Worm (Caenorhabditis elegans): ENCODE results near the gene cyp-33E2.

The cyp-33E2 gene

ce11 chrIV:8611886-8612542 is at the start of gene cyp-33E2, which contains the start of gene F42A9.17:
Gene cyp-33E2 (plus strand): TSS chrIV:8612334.
Gene F42A9.17 (minus strand): TSS chrIV:8611936.
- TF ChIP-seq crh-2 (tag; optimal IDR thresholded peaks at IDR 0.05): peak; percentile 35
- no peak for TF ChIP-seq unc-62 (GFP tag; optimal IDR thresholded peaks at IDR 0.05)
- TF ChIP-seq sma-3 (GFP tag; optimal IDR thresholded peaks at IDR 0.05): no peak
- peak; percentile 12 for TF ChIP-seq sma-9 (GFP tag; optimal IDR thresholded peaks at IDR 0.05)
- no peak for TF ChIP-seq sma-9 (tag; optimal IDR thresholded peaks at IDR 0.05)
- TF ChIP-seq gmeb-1 (tag; optimal IDR thresholded peaks at IDR 0.05): peak; percentile 21
- TF ChIP-seq ztf-11 (tag; optimal IDR thresholded peaks at IDR 0.05): no peak
- TF ChIP-seq fos-1 (tag; optimal IDR thresholded peaks at IDR 0.05): peak; percentile 93
- TF ChIP-seq zag-1 (tag; optimal IDR thresholded peaks at IDR 0.05): no peak
- TF ChIP-seq Y55F3AM.14 (GFP tag; optimal IDR thresholded peaks at IDR 0.05): no peak
- no peak for TF ChIP-seq elt-1 (tag; optimal IDR thresholded peaks at IDR 0.05)
- TF ChIP-seq ama-1 (optimal IDR thresholded peaks at IDR 0.05): no peak

DNA sequence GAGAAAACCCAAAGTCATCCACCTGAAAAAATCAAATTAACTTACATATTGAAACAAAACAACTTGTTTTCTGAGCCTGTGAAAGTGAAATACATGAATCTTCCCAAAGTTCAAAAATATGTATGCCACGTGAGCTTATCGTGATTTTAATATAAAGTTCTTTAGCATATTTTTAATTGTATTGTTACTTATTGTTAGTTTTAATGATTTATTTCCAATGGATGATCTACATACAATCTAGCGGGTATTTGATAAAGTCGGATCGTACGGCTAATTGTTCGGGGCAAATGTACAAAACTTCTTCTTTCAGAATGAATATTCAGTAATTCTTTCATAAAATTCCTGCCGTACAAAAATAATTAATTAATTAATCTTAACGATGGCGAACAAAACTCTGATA is 41.9 kb upstream of the cyp-33E2 start, which contains the start of gene Y59H11AM.4:
Gene Y59H11AM.4, minus strand, starts transcription at position 101 of the 400 bp plus-strand sequence.
- TF ChIP-seq fos-1 (tag; optimal IDR thresholded peaks at IDR 0.05): no peak
- no peak for TF ChIP-seq snpc-4 (tag; optimal IDR thresholded peaks at IDR 0.05)
- TF ChIP-seq ztf-11 (tag; optimal IDR thresholded peaks at IDR 0.05): no peak
- no peak for TF ChIP-seq lsy-2 (tag; optimal IDR thresholded peaks at IDR 0.05)
- no peak for TF ChIP-seq elt-1 (tag; optimal IDR thresholded peaks at IDR 0.05)
- no peak for TF ChIP-seq R02D3.7 (tag; optimal IDR thresholded peaks at IDR 0.05)
- TF ChIP-seq sma-3 (GFP tag; optimal IDR thresholded peaks at IDR 0.05): no peak
- no peak for TF ChIP-seq ztf-4 (tag; optimal IDR thresholded peaks at IDR 0.05)
- TF ChIP-seq peb-1 (tag; optimal IDR thresholded peaks at IDR 0.05): no peak

- no peak for TF ChIP-seq Y55F3AM.14 (GFP tag; optimal IDR thresholded peaks at IDR 0.05)
- TF ChIP-seq sem-4 (tag; optimal IDR thresholded peaks at IDR 0.05): no peak
- no peak for TF ChIP-seq ZK546.5 (tag; optimal IDR thresholded peaks at IDR 0.05)
- no peak for TF ChIP-seq blmp-1 (tag; optimal IDR thresholded peaks at IDR 0.05; ENCODE audit: insufficient read depth)
- TF ChIP-seq gmeb-1 (tag; optimal IDR thresholded peaks at IDR 0.05): no peak
- TF ChIP-seq R02D3.7 (tag; optimal IDR thresholded peaks at IDR 0.05): no peak
- no peak for TF ChIP-seq C34F6.9 (tag; optimal IDR thresholded peaks at IDR 0.05)
- no peak for TF ChIP-seq mbf-1 (tag; optimal IDR thresholded peaks at IDR 0.05)
- no peak for TF ChIP-seq elt-3 (tag; optimal IDR thresholded peaks at IDR 0.05)
- no peak for TF ChIP-seq sma-9 (GFP tag; optimal IDR thresholded peaks at IDR 0.05)
- no peak for TF ChIP-seq sma-9 (tag; optimal IDR thresholded peaks at IDR 0.05)
- TF ChIP-seq ceh-82 (tag; optimal IDR thresholded peaks at IDR 0.05): no peak
These were observed 41.4 kb upstream of the cyp-33E2 start for ce11 chrIV:8570719-8571118.

DNA sequence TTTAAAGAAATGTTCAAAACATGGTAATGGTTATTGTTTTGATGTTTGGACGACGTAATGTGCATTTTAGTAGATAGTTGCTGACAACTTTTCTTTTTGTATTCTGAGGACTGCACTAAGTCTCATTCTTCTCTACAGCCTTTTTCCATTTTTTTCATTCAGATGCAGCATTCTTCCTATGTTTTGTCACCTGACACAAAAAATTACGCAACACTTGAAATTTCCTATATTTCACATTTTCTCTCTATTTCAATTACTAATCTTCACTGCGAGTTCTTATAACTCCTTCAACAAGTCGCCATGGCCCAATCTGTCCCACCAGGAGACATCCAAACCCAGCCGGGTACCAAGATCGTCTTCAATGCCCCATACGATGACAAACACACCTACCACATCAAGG is 41.0 kb upstream of the cyp-33E2 start, which contains the start of gene Y59H11AM.1:
Gene Y59H11AM.1, plus strand, starts transcription at position 301 of the 400 bp plus-strand sequence.
- TF ChIP-seq nhr-12 (tag; optimal IDR thresholded peaks at IDR 0.05) (no peak), ztf-4 (tag; optimal IDR thresholded peaks at IDR 0.05) (no peak), nhr-77 (tag; optimal IDR thresholded peaks at IDR 0.05) (no peak), crh-2 (tag; optimal IDR thresholded peaks at IDR 0.05) (no peak), egl-27 (tag; optimal IDR thresholded peaks at IDR 0.05) (no peak), C34F6.9 (tag; optimal IDR thresholded peaks at IDR 0.05) (no peak), nhr-237 (tag; optimal IDR thresholded peaks at IDR 0.05) (no peak), mab-5 (tag; optimal IDR thresholded peaks at IDR 0.05) (no peak), ceh-82 (tag; optimal IDR thresholded peaks at IDR 0.05) (no peak), ceh-16 (tag; optimal IDR thresholded peaks at IDR 0.05) (no peak), peb-1 (tag; optimal IDR thresholded peaks at IDR 0.05) (no peak), unc-39 (tag; optimal IDR thresholded peaks at IDR 0.05) (no peak), sma-3 (GFP tag; optimal IDR thresholded peaks at IDR 0.05) (no peak), nhr-25 (tag; optimal IDR thresholded peaks at IDR 0.05) (no peak)

DNA sequence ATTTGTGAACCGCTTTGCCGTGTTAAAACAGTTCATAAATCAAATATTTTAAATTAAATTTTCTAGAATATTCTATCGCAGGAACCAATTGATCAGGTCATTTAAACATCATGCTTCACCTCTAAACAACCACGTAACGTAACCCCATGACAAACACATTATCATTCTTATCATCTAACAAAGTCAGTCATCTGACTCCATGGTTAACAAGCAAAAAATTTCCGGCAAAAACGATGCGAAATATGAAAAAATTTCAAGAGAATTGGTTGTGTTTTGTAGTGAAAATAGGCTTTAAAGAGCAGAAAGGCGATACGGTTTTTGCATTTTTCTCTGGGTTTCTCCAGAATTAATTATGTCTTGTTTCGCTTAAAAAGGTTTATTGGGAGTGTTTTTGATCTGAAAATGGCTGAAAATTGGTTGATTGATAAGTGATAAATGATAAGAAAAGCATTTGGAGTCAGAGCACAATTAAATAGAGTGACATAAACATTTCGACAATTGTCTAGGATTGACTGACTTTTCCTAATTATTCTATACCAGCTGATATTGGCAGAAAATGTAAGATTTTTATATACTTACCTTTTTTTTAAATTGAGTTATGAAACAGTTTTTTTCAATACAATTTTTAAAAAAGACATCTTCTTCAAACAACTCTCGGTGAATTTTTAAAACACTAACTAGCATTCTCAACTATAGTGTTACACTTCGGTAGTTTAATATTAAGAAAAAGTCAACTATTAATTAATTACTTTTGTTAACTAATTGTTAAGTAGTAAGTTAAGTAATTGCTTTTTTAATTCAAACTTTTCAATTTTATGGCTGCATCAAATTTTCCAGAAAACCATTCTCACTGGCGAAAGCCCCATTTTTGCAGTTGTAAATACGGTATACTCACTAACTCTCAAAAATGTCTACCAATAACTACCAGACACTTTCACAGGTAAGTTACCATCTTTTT is 26.8 kb upstream of the cyp-33E2 start, which contains the start of gene catp-7:
Gene catp-7, plus strand, starts transcription at position 908 of the 958 bp plus-strand sequence.
- no peak for TF ChIP-seq elt-3 (tag; optimal IDR thresholded peaks at IDR 0.05)
- no peak for TF ChIP-seq dmd-4 (tag; optimal IDR thresholded peaks at IDR 0.05)
- TF ChIP-seq sma-3 (GFP tag; optimal IDR thresholded peaks at IDR 0.05): peak; percentile 25
- peak; percentile 77 for TF ChIP-seq crh-2 (tag; optimal IDR thresholded peaks at IDR 0.05)
- TF ChIP-seq lin-39 (tag; optimal IDR thresholded peaks at IDR 0.05): no peak
- TF ChIP-seq sma-9 (GFP tag; optimal IDR thresholded peaks at IDR 0.05): no peak
- TF ChIP-seq sma-9 (tag; optimal IDR thresholded peaks at IDR 0.05): no peak
- TF ChIP-seq gmeb-1 (tag; optimal IDR thresholded peaks at IDR 0.05): peak; percentile 43
- peak; percentile 23 for TF ChIP-seq nhr-129 (tag; optimal IDR thresholded peaks at IDR 0.05)
- TF ChIP-seq F13H6.1 (tag; optimal IDR thresholded peaks at IDR 0.05): peak; percentile 6
- no peak for TF ChIP-seq nhr-77 (tag; optimal IDR thresholded peaks at IDR 0.05)
- peak; percentile 56 for TF ChIP-seq fos-1 (tag; optimal IDR thresholded peaks at IDR 0.05)
- no peak for TF ChIP-seq sem-4 (tag; optimal IDR thresholded peaks at IDR 0.05)

Data from whole organism, L2 larva.